Worm (Caenorhabditis elegans): ENCODE measurements around the gene K08E5.1.

Gene K08E5.1

ce11 chrIII:10181868-10182267 lies 35.3 kb upstream of the K08E5.1 start:
- no peak for TF ChIP-seq tbx-2 (tag; optimal IDR thresholded peaks at IDR 0.05)

- TF ChIP-seq syd-9 (tag; optimal IDR thresholded peaks at IDR 0.05) = no peak
- TF ChIP-seq unc-3 (GFP tag; conservative IDR thresholded peaks at IDR 0.05) = no peak
- TF ChIP-seq unc-3 (tag; optimal IDR thresholded peaks at IDR 0.05) = no peak
- no peak for TF ChIP-seq T23F11.4 (GFP tag; optimal IDR thresholded peaks at IDR 0.05)
- no peak for TF ChIP-seq lim-6 (tag; optimal IDR thresholded peaks at IDR 0.05)
- no peak for TF ChIP-seq dve-1 (tag; optimal IDR thresholded peaks at IDR 0.05)
- no peak for TF ChIP-seq ceh-45 (GFP tag; IDR thresholded peaks at IDR 0.05)
- no peak for TF ChIP-seq ceh-31 (tag; optimal IDR thresholded peaks at IDR 0.05)
- no peak for TF ChIP-seq elt-4 (tag; optimal IDR thresholded peaks at IDR 0.05)
- no peak for TF ChIP-seq dmd-4 (tag; optimal IDR thresholded peaks at IDR 0.05; ENCODE audit: borderline replicate concordance)
- no peak for TF ChIP-seq ceh-48 (tag; optimal IDR thresholded peaks at IDR 0.05)
- TF ChIP-seq pag-3 (tag; optimal IDR thresholded peaks at IDR 0.05; ENCODE audit: borderline replicate concordance) = no peak
- TF ChIP-seq C38D4.7 (GFP tag; optimal IDR thresholded peaks at IDR 0.05) = no peak
- no peak for TF ChIP-seq ceh-6 (GFP tag; optimal IDR thresholded peaks at IDR 0.05)
- no peak for TF ChIP-seq fax-1 (tag; optimal IDR thresholded peaks at IDR 0.05)
- no peak for TF ChIP-seq tbx-2 (tag; optimal IDR thresholded peaks at IDR 0.05)
- no peak for TF ChIP-seq rnt-1 (tag; optimal IDR thresholded peaks at IDR 0.05)
- no peak for TF ChIP-seq elt-2 (tag; optimal IDR thresholded peaks at IDR 0.05)
- TF ChIP-seq ceh-18 (tag; optimal IDR thresholded peaks at IDR 0.05) = no peak
- TF ChIP-seq pha-4 (tag; optimal IDR thresholded peaks at IDR 0.05) = no peak
- TF ChIP-seq ztf-16 (tag; optimal IDR thresholded peaks at IDR 0.05) = no peak
Observed at ce11 chrIII:10179444-10179843, 32.8 kb upstream of the K08E5.1 start.

DNA sequence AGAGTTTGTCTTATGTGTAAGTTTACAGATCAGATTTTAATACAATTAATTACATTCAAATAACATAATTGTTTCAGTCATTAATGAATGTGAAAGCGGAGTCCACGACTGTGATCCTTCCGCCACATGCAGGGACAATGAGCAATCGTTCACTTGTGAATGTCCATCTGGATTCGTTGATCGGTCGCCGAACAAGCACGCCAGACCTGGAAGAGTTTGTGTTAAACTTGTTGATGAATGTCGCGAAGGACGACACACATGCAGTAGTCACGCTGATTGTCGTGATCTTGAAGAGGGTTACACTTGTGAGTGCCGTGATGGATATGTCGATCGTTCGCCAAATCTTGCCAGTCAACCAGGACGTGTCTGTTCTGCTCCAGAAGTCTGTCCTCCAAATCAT lies 32.0 kb upstream of the K08E5.1 start:
- TF ChIP-seq sox-4 (tag; optimal IDR thresholded peaks at IDR 0.05) (no peak), hlh-15 (tag; optimal IDR thresholded peaks at IDR 0.05) (no peak), nfya-1 (tag; optimal IDR thresholded peaks at IDR 0.05) (no peak), ceh-30 (tag; optimal IDR thresholded peaks at IDR 0.05) (no peak), unc-55 (GFP tag; optimal IDR thresholded peaks at IDR 0.05) (no peak), sox-2 (GFP tag; IDR thresholded peaks at IDR 0.05) (no peak), elt-4 (tag; optimal IDR thresholded peaks at IDR 0.05) (no peak), zip-5 (tag; optimal IDR thresholded peaks at IDR 0.05) (no peak), ttx-3 (tag; optimal IDR thresholded peaks at IDR 0.05) (no peak), pha-4 (tag; optimal IDR thresholded peaks at IDR 0.05) (no peak), sdc-2 (tag; optimal IDR thresholded peaks at IDR 0.05) (no peak), ama-1 (optimal IDR thresholded peaks at IDR 0.05) (no peak)

- no peak for TF ChIP-seq unc-3 (GFP tag; conservative IDR thresholded peaks at IDR 0.05)
- TF ChIP-seq unc-3 (tag; optimal IDR thresholded peaks at IDR 0.05) = no peak
- no peak for TF ChIP-seq pros-1 (tag; optimal IDR thresholded peaks at IDR 0.05)
- no peak for TF ChIP-seq lin-11 (tag; optimal IDR thresholded peaks at IDR 0.05)
- TF ChIP-seq ceh-34 (tag; optimal IDR thresholded peaks at IDR 0.05) = no peak
- no peak for TF ChIP-seq ceh-19 (GFP tag; optimal IDR thresholded peaks at IDR 0.05)
- TF ChIP-seq pha-2 (tag; optimal IDR thresholded peaks at IDR 0.05) = no peak
- TF ChIP-seq sox-2 (GFP tag; IDR thresholded peaks at IDR 0.05) = no peak
- no peak for TF ChIP-seq gmeb-2 (tag; optimal IDR thresholded peaks at IDR 0.05)
- no peak for TF ChIP-seq pax-1 (tag; optimal IDR thresholded peaks at IDR 0.05)
Observed at ce11 chrIII:10178023-10178422, 31.4 kb upstream of the K08E5.1 start.
